Worm (Caenorhabditis elegans) whole organism, young adult: ENCODE results near the gene F21D5.3.
"Not testable (repeated sequence)": the region's sequence is repeated elsewhere in the genome, so short reads cannot be mapped to it uniquely, and the experiment has no call there.

Experiments
- D2030.7 ChIP-seq: fragments of 200-800 bp; sonication (Bioruptor generic); IDR thresholded peaks from 2 replicates; pipeline ENCODE4 v1.3.6; 2022; ENCODE audit warnings: missing genetic modification reagents, missing genetic modification characterization, missing compliant biosample characterization
- F10E7.11 ChIP-seq: sonication (generic microtip); optimal IDR thresholded peaks from 2 replicates; lab custom pipeline; 2017; ENCODE audit warnings: mild to moderate bottlenecking, missing genetic modification characterization, moderate library complexity, missing compliant biosample characterization
- F23B12.7 ChIP-seq: sonication (generic microtip); optimal IDR thresholded peaks from 2 replicates; lab custom pipeline; 2017; ENCODE audit warnings: missing genetic modification characterization, mild to moderate bottlenecking, missing compliant biosample characterization, antibody characterized with exemption, moderate library complexity; ENCODE audit not compliant: insufficient read depth
- F49E8.2 ChIP-seq: sonication (generic microtip); optimal IDR thresholded peaks from 3 replicates; lab custom pipeline; 2017; ENCODE audit warnings: missing genetic modification characterization, mild to moderate bottlenecking, missing compliant biosample characterization, antibody characterized with exemption, moderate library complexity; ENCODE audit not compliant: insufficient read depth
- Y53G8AR.9 ChIP-seq: fragments of 200-800 bp; sonication (Bioruptor generic); conservative IDR thresholded peaks from 2 replicates; pipeline ENCODE4 v1.3.6; 2022; ENCODE audit warnings: missing genetic modification reagents, missing genetic modification characterization, missing compliant biosample characterization
- Y56A3A.18 ChIP-seq: fragments of 200-800 bp; sonication (Bioruptor generic); IDR thresholded peaks from 2 replicates; pipeline ENCODE4 v1.3.6; 2022; ENCODE audit warnings: missing genetic modification reagents, missing genetic modification characterization, missing compliant biosample characterization
- Y95B8A.8 ChIP-seq: fragments of 200-800 bp; sonication (Bioruptor generic); IDR thresholded peaks from 2 replicates; pipeline ENCODE4 v1.3.6; 2022; ENCODE audit warnings: missing genetic modification reagents, missing genetic modification characterization, missing compliant biosample characterization
- ZK185.1 ChIP-seq: sonication (generic microtip); optimal IDR thresholded peaks from 2 replicates; lab custom pipeline; 2016; ENCODE audit warnings: mild to moderate bottlenecking, missing genetic modification characterization, missing compliant biosample characterization; ENCODE audit not compliant: poor library complexity, severe bottlenecking
- ccch-3 ChIP-seq: fragments of 200-800 bp; sonication (Bioruptor generic); optimal IDR thresholded peaks from 2 replicates; lab custom pipeline; 2018; ENCODE audit warnings: mild to moderate bottlenecking, missing genetic modification characterization, missing compliant biosample characterization
- cebp-2 ChIP-seq: fragments of 200-800 bp; sonication (Bioruptor generic); IDR thresholded peaks from 2 replicates; pipeline ENCODE4 v1.3.6; 2022; ENCODE audit warnings: missing genetic modification characterization, missing compliant biosample characterization
- ceh-40 ChIP-seq: fragments of 200-800 bp; sonication (Bioruptor generic); IDR thresholded peaks from 2 replicates; pipeline ENCODE4 v1.3.6; 2022; ENCODE audit warnings: missing genetic modification characterization, missing compliant biosample characterization
- ceh-79 ChIP-seq: sonication (generic microtip); optimal IDR thresholded peaks from 2 replicates; lab custom pipeline; 2017; ENCODE audit warnings: mild to moderate bottlenecking, missing genetic modification characterization, missing compliant biosample characterization
- chd-7 ChIP-seq: sonication (generic microtip); optimal IDR thresholded peaks from 2 replicates; lab custom pipeline; 2016; ENCODE audit warnings: mild to moderate bottlenecking, missing genetic modification characterization, moderate library complexity, missing compliant biosample characterization
- dox-1 ChIP-seq: fragments of 200-800 bp; sonication (Bioruptor generic); IDR thresholded peaks from 2 replicates; pipeline ENCODE4 v1.3.6; 2022; ENCODE audit warnings: missing genetic modification reagents, missing genetic modification characterization, missing compliant biosample characterization
- dpff-1 ChIP-seq: sonication (generic microtip); optimal IDR thresholded peaks from 2 replicates; lab custom pipeline; 2017; ENCODE audit warnings: mild to moderate bottlenecking, missing genetic modification characterization, missing compliant biosample characterization
- efl-1 ChIP-seq: fragments of 150-350 bp; optimal IDR thresholded peaks from 2 replicates; lab custom pipeline; 2014; ENCODE audit warnings: missing biosample characterization, missing genetic modification reagents, missing genetic modification characterization
- him-1 ChIP-seq: sonication (generic microtip); optimal IDR thresholded peaks from 2 replicates; lab custom pipeline; 2016; ENCODE audit warnings: missing genotype, missing genetic modification reagents, missing genetic modification characterization, missing compliant biosample characterization
- hmg-1.2 ChIP-seq: fragments of 200-800 bp; sonication (Bioruptor generic); IDR thresholded peaks from 2 replicates; pipeline ENCODE4 v1.3.6; 2022; ENCODE audit warnings: missing genetic modification reagents, missing genetic modification characterization, missing compliant biosample characterization
- hrde-1 ChIP-seq: sonication (generic microtip); optimal IDR thresholded peaks from 2 replicates; lab custom pipeline; 2016; ENCODE audit warnings: missing genetic modification characterization, mild to moderate bottlenecking, missing compliant biosample characterization, moderate library complexity, missing genotype, missing genetic modification reagents, borderline replicate concordance
- lag-1 ChIP-seq: fragments of 200-800 bp; sonication (Bioruptor generic); IDR thresholded peaks from 2 replicates; pipeline ENCODE4 v1.3.6; 2022; ENCODE audit warnings: missing genetic modification reagents, missing genetic modification characterization, missing compliant biosample characterization
- let-526 ChIP-seq: fragments of 200-800 bp; sonication (Bioruptor generic); IDR thresholded peaks from 2 replicates; pipeline ENCODE4 v1.3.6; 2022; ENCODE audit warnings: missing genetic modification reagents, missing genetic modification characterization, missing compliant biosample characterization
- lsy-27 ChIP-seq: sonication (generic microtip); optimal IDR thresholded peaks from 2 replicates; lab custom pipeline; 2017; ENCODE audit warnings: missing genetic modification characterization, mild to moderate bottlenecking, missing compliant biosample characterization, antibody characterized with exemption, missing genotype, borderline replicate concordance; ENCODE audit not compliant: insufficient read depth
- mel-28 ChIP-seq: sonication (generic microtip); optimal IDR thresholded peaks from 2 replicates; lab custom pipeline; 2016; ENCODE audit warnings: borderline replicate concordance, mild to moderate bottlenecking, missing genetic modification characterization, missing compliant biosample characterization
- nfya-1 ChIP-seq: sonication (generic microtip); optimal IDR thresholded peaks from 2 replicates; lab custom pipeline; 2017; ENCODE audit warnings: antibody characterized with exemption, missing compliant biosample characterization, missing genetic modification characterization, borderline replicate concordance; ENCODE audit not compliant: insufficient read depth
- nfya-2 ChIP-seq: fragments of 200-800 bp; sonication (Bioruptor generic); IDR thresholded peaks from 2 replicates; pipeline ENCODE4 v1.3.6; 2022; ENCODE audit warnings: missing genetic modification reagents, missing genetic modification characterization, missing compliant biosample characterization
- nhr-120 ChIP-seq: fragments of 200-800 bp; sonication (Bioruptor generic); IDR thresholded peaks from 2 replicates; pipeline ENCODE4 v1.3.6; 2022; ENCODE audit warnings: missing genetic modification characterization, missing compliant biosample characterization
- rpc-1 ChIP-seq, 2 experiments: fragments of 150-350 bp in 1 of 2; sonication (generic microtip) in 1 of 2; optimal IDR thresholded peaks; 2 replicates each; lab custom pipeline; 2014 to 2018; ENCODE audit warnings: missing biosample characterization in 1 of 2, missing genetic modification characterization in 1 of 2, missing genetic modification reagents in 1 of 2, missing genotype in 1 of 2
- snpc-1.1 ChIP-seq: sonication (generic microtip); optimal IDR thresholded peaks from 2 replicates; lab custom pipeline; 2017; ENCODE audit warnings: missing genetic modification characterization, mild to moderate bottlenecking, missing compliant biosample characterization, antibody characterized with exemption, moderate library complexity, missing genotype, missing genetic modification reagents; ENCODE audit not compliant: insufficient read depth
- snpc-4 ChIP-seq, 5 experiments: fragments of 150-350 bp in 1 of 5; sonication (generic microtip) in 4 of 5; optimal IDR thresholded peaks; 2 replicates each; lab custom pipeline; 2014 to 2018; ENCODE audit warnings: missing genetic modification characterization in 5 of 5, missing biosample characterization in 3 of 5, antibody characterized with exemption in 2 of 5, mild to moderate bottlenecking in 2 of 5, missing compliant biosample characterization in 2 of 5, missing genotype in 2 of 5, moderate library complexity in 2 of 5, missing genetic modification reagents in 1 of 5
- tbp1 ChIP-seq: fragments of 200-800 bp; sonication (Bioruptor generic); optimal IDR thresholded peaks from 2 replicates; lab custom pipeline; 2018; ENCODE audit warnings: mild to moderate bottlenecking, missing genetic modification characterization, missing compliant biosample characterization
- tbx-9 ChIP-seq: sonication (generic microtip); optimal IDR thresholded peaks from 2 replicates; lab custom pipeline; 2016; ENCODE audit warnings: borderline replicate concordance, missing genetic modification characterization, inconsistent platforms, missing compliant biosample characterization
- tlf-1 ChIP-seq: fragments of 200-800 bp; sonication (Bioruptor generic); optimal IDR thresholded peaks from 2 replicates; lab custom pipeline; 2018; ENCODE audit warnings: mild to moderate bottlenecking, missing genetic modification characterization, missing compliant biosample characterization
- unc-62 ChIP-seq: fragments of 150-350 bp; optimal IDR thresholded peaks from 2 replicates; lab custom pipeline; 2014; ENCODE audit warnings: missing biosample characterization, missing genetic modification reagents, missing genetic modification characterization
- xnd-1 ChIP-seq: sonication (generic microtip); optimal IDR thresholded peaks from 2 replicates; lab custom pipeline; 2016; ENCODE audit warnings: missing genotype, missing genetic modification reagents, missing genetic modification characterization, missing compliant biosample characterization

F21D5.3 gene

DNA sequence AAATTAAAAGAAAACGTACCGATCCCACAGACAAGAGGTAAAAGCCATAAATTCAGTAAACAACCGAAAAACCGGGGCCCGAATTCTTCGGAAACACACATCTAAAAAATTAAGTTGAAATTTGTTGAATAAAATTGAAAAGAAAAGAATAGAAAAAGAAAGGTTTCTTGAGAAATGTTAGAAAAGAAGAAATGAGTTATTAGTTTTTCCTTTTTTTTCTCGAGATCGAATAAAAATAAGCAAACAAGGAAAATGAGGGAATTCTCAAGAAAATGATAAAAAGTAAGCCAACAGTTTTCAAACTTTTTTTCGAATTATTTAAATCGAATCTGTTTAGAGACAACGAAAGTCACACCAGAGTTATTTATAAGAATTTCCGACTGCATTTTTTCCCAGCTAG is 25.1 kb upstream of the F21D5.3 start, which contains the start of gene H23L24.4:
TSS of gene H23L24.4 (minus strand) at position 101 of the 400 bp plus-strand sequence.
- no peak for TF ChIP-seq snpc-1.1 (tag; lab: Kevin White, UChicago)
- no peak for TF ChIP-seq ceh-79 (tag; lab: Kevin White, UChicago)
- no peak for TF ChIP-seq F23B12.7
- no peak for TF ChIP-seq F49E8.2
- no peak for TF ChIP-seq lag-1 (GFP tag; lab: Robert Waterston, UW)
- no peak for TF ChIP-seq tbp1 (GFP tag; lab: Kevin White, UChicago)
- no peak for TF ChIP-seq D2030.7 (GFP tag; lab: Robert Waterston, UW)
- TF ChIP-seq unc-62 (GFP tag; lab: Kevin White, UChicago): no peak
- no peak for TF ChIP-seq hrde-1 (tag; lab: Kevin White, UChicago)
- TF ChIP-seq ceh-40 (GFP tag; lab: Robert Waterston, UW): no peak
- TF ChIP-seq ccch-3 (GFP tag; lab: Kevin White, UChicago): no peak
- TF ChIP-seq efl-1: no peak
- TF ChIP-seq let-526: no peak
- TF ChIP-seq chd-7 (tag; lab: Kevin White, UChicago): no peak
- TF ChIP-seq tlf-1 (GFP tag; lab: Kevin White, UChicago): no peak
- TF ChIP-seq dpff-1 (tag; lab: Kevin White, UChicago): no peak
- no peak for TF ChIP-seq nhr-120 (GFP tag; lab: Robert Waterston, UW)

DNA sequence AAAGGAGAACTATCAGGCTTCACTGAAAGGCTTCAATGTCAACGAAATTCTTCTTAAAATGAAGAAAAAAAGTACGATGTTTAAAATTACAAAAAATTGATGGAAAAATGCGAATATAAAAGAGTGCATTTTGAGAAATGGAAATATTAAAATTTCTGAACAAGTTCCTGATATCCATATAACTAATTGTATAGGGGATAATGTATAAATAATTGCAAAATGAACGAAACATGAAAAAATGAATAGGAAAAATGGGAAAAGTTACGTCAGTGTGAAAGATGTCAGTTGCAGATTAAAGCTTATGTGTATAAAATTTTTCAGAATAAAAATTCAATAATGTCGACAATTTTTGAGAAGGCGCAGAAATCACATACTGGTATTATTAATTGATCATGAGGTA is 22.6 kb upstream of the F21D5.3 start:
- TF ChIP-seq cebp-2 (no peak), tbp1 (GFP tag; lab: Kevin White, UChicago) (no peak), F10E7.11 (tag; lab: Kevin White, UChicago) (no peak)

DNA sequence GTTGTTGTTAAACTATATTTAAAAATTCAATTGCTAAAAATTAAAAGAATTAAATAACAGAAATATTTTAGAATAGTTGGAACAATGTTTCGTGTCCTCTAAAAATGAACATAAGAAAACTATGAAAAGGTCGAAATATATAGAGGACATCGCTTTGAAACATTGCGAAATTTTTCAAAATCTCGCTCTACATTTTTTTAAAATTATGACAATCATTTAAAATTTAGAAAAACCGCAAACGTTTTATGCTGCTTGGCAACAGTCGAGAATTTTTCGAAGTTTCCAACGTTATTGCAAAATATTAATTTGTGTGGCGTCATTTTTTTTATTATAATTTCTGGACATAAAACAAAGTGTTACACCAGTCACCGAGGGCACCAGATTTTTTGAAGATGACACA is 15.6 kb upstream of the F21D5.3 start, which contains the start of the genes parg-2 and ipla-5:
TSS of gene parg-2 (minus strand) at position 101 of the 400 bp plus-strand sequence.
TSS of gene ipla-5 (plus strand) at position 216 of the 400 bp plus-strand sequence.
- not testable (repeated sequence) for TF ChIP-seq xnd-1 (tag; lab: Kevin White, UChicago); Y56A3A.18 (GFP tag; lab: Robert Waterston, UW); hmg-1.2 (GFP tag; lab: Robert Waterston, UW)

DNA sequence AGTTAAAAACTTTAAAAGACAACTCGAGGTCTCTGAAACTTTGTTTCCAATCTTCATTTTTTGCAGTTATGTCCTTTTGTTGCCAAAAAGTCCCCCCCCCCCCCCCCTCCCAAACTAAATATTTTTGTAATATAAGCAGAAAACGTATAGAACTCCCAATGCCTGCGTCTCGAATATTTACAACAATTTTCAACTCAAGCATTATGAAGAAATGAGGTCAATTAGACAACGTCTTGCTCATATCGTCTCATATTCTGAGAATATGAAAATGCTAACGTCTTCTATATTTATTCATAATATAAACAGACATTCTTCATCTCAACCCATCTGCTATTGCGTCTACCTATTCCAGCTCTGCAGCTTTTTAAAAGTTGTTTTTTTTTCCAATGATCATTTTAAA is 12.5 kb upstream of the F21D5.3 start, which contains the start of gene H23L24.1:
TSS of gene H23L24.1 (plus strand) at position 301 of the 400 bp plus-strand sequence.
- TF ChIP-seq tlf-1 (GFP tag; lab: Kevin White, UChicago): no peak
- no peak for TF ChIP-seq dox-1 (GFP tag; lab: Robert Waterston, UW)
- no peak for TF ChIP-seq nfya-1 (tag; lab: Kevin White, UChicago)
- no peak for TF ChIP-seq dpff-1 (tag; lab: Kevin White, UChicago)
- no peak for TF ChIP-seq ceh-40 (GFP tag; lab: Robert Waterston, UW)
- no peak for TF ChIP-seq nfya-2
- no peak for TF ChIP-seq D2030.7 (GFP tag; lab: Robert Waterston, UW)
- no peak for TF ChIP-seq ZK185.1 (tag; lab: Kevin White, UChicago)
- no peak for TF ChIP-seq Y53G8AR.9
- TF ChIP-seq lsy-27: no peak
- TF ChIP-seq cebp-2: no peak
- no peak for TF ChIP-seq tbx-9 (tag; lab: Kevin White, UChicago)
- TF ChIP-seq snpc-4 (GFP tag; optimal IDR thresholded peaks at IDR 0.05; lab: Kevin White, UChicago): no peak
- TF ChIP-seq snpc-4 (tag; optimal IDR thresholded peaks at IDR 0.05; lab: Kevin White, UChicago): no peak
- no peak for TF ChIP-seq mel-28 (tag; lab: Kevin White, UChicago)
- TF ChIP-seq Y95B8A.8: no peak
- no peak for TF ChIP-seq rpc-1 (optimal IDR thresholded peaks at IDR 0.05; lab: Kevin White, UChicago)
- TF ChIP-seq rpc-1 (tag; optimal IDR thresholded peaks at IDR 0.05; lab: Kevin White, UChicago): no peak
- TF ChIP-seq him-1 (tag; lab: Kevin White, UChicago): no peak
